Worm (Caenorhabditis elegans) whole organism, late embryonic: ENCODE data around the gene wrt-6.

Experiments
- C38D4.7 ChIP-seq: fragments of 200-800 bp; sonication (Bioruptor generic); optimal IDR thresholded peaks from 2 replicates; lab custom pipeline; 2018; ENCODE audit warnings: mild to moderate bottlenecking, missing genetic modification characterization, moderate library complexity, missing compliant biosample characterization
- K02D7.2 ChIP-seq: sonication (generic microtip); optimal IDR thresholded peaks from 2 replicates; lab custom pipeline; 2017; ENCODE audit warnings: mild to moderate bottlenecking, missing genetic modification characterization, missing compliant biosample characterization
- K09A11.1 ChIP-seq: sonication (generic microtip); optimal IDR thresholded peaks from 2 replicates; lab custom pipeline; 2017; ENCODE audit warnings: antibody characterized with exemption, mild to moderate bottlenecking, missing genetic modification characterization, missing compliant biosample characterization; ENCODE audit not compliant: insufficient read depth
- ahr-1 ChIP-seq: sonication (generic microtip); optimal IDR thresholded peaks from 2 replicates; lab custom pipeline; 2016; ENCODE audit warnings: missing genetic modification characterization, missing compliant biosample characterization
- ama-1 ChIP-seq: fragments of 150-350 bp; optimal IDR thresholded peaks from 2 replicates; lab custom pipeline; 2014
- ceh-14 ChIP-seq: sonication (generic microtip); optimal IDR thresholded peaks from 2 replicates; lab custom pipeline; 2016; ENCODE audit warnings: missing genotype, missing genetic modification characterization, missing compliant biosample characterization
- ceh-18 ChIP-seq: sonication (generic microtip); optimal IDR thresholded peaks from 2 replicates; lab custom pipeline; 2016; ENCODE audit warnings: missing genetic modification characterization, missing compliant biosample characterization
- ceh-22 ChIP-seq: sonication (generic microtip); optimal IDR thresholded peaks from 2 replicates; lab custom pipeline; 2017; ENCODE audit warnings: missing biosample characterization, missing genetic modification characterization
- ceh-24 ChIP-seq: sonication (generic microtip); optimal IDR thresholded peaks from 2 replicates; lab custom pipeline; 2016; ENCODE audit warnings: mild to moderate bottlenecking, missing genetic modification characterization, missing compliant biosample characterization
- ceh-31 ChIP-seq: sonication (generic microtip); optimal IDR thresholded peaks from 2 replicates; lab custom pipeline; 2016; ENCODE audit warnings: missing genetic modification characterization, missing compliant biosample characterization
- ceh-48 ChIP-seq: sonication (generic microtip); optimal IDR thresholded peaks from 2 replicates; lab custom pipeline; 2016; ENCODE audit warnings: missing genetic modification characterization, inconsistent platforms, missing compliant biosample characterization
- ceh-9 ChIP-seq: sonication (generic microtip); optimal IDR thresholded peaks from 2 replicates; lab custom pipeline; 2016; ENCODE audit warnings: mild to moderate bottlenecking, missing genetic modification characterization, inconsistent platforms, missing compliant biosample characterization
- che-1 ChIP-seq: sonication (generic microtip); optimal IDR thresholded peaks from 2 replicates; lab custom pipeline; 2016; ENCODE audit warnings: mild to moderate bottlenecking, missing genetic modification characterization, missing compliant biosample characterization
- dmd-4 ChIP-seq: sonication (generic microtip); optimal IDR thresholded peaks from 2 replicates; lab custom pipeline; 2016; ENCODE audit warnings: borderline replicate concordance, missing genetic modification characterization, missing compliant biosample characterization
- elt-2 ChIP-seq: sonication (generic microtip); optimal IDR thresholded peaks from 2 replicates; lab custom pipeline; 2016; ENCODE audit warnings: missing genetic modification reagents, missing genetic modification characterization, missing compliant biosample characterization
- ets-4 ChIP-seq: sonication (generic microtip); optimal IDR thresholded peaks from 2 replicates; lab custom pipeline; 2016; ENCODE audit warnings: missing genetic modification characterization, missing compliant biosample characterization
- eyg-1 ChIP-seq: sonication (generic microtip); optimal IDR thresholded peaks from 2 replicates; lab custom pipeline; 2016; ENCODE audit warnings: missing genotype, missing genetic modification characterization, missing compliant biosample characterization
- fax-1 ChIP-seq: sonication (generic microtip); optimal IDR thresholded peaks from 2 replicates; lab custom pipeline; 2016; ENCODE audit warnings: missing genotype, missing genetic modification characterization, missing compliant biosample characterization
- fkh-10 ChIP-seq: fragments of 150-350 bp; optimal IDR thresholded peaks from 2 replicates; lab custom pipeline; 2014; ENCODE audit warnings: missing biosample characterization, missing genetic modification reagents, missing genetic modification characterization
- fkh-6 ChIP-seq: sonication (generic microtip); optimal IDR thresholded peaks from 2 replicates; lab custom pipeline; 2016; ENCODE audit warnings: missing genetic modification characterization, missing compliant biosample characterization
- hlh-30 ChIP-seq: sonication (generic microtip); optimal IDR thresholded peaks from 2 replicates; lab custom pipeline; 2017; ENCODE audit warnings: antibody characterized with exemption, missing genetic modification characterization, missing compliant biosample characterization; ENCODE audit not compliant: insufficient read depth
- hlh-6 ChIP-seq: sonication (generic microtip); optimal IDR thresholded peaks from 2 replicates; lab custom pipeline; 2016; ENCODE audit warnings: missing genotype, missing genetic modification characterization, missing compliant biosample characterization
- hlh-8 ChIP-seq: sonication (generic microtip); optimal IDR thresholded peaks from 2 replicates; lab custom pipeline; 2016; ENCODE audit warnings: missing genotype, missing genetic modification characterization, missing compliant biosample characterization
- lin-11 ChIP-seq: fragments of 200-800 bp; sonication (Bioruptor generic); optimal IDR thresholded peaks from 2 replicates; lab custom pipeline; 2018; ENCODE audit warnings: mild to moderate bottlenecking, missing genetic modification characterization, missing compliant biosample characterization
- madf-2 ChIP-seq: sonication (generic microtip); optimal IDR thresholded peaks from 2 replicates; lab custom pipeline; 2017; ENCODE audit warnings: missing genetic modification characterization, missing compliant biosample characterization
- mec-3 ChIP-seq: sonication (generic microtip); optimal IDR thresholded peaks from 2 replicates; lab custom pipeline; 2016; ENCODE audit warnings: borderline replicate concordance, missing genetic modification characterization, missing compliant biosample characterization
- nhr-232 ChIP-seq: sonication (generic microtip); optimal IDR thresholded peaks from 2 replicates; lab custom pipeline; 2016; ENCODE audit warnings: missing genetic modification characterization, missing compliant biosample characterization
- npax-4 ChIP-seq: sonication (generic microtip); optimal IDR thresholded peaks from 2 replicates; lab custom pipeline; 2016; ENCODE audit warnings: missing genetic modification characterization, missing compliant biosample characterization
- pat-9 ChIP-seq: fragments of 200-800 bp; sonication (Bioruptor generic); optimal IDR thresholded peaks from 2 replicates; lab custom pipeline; 2018; ENCODE audit warnings: mild to moderate bottlenecking, missing genetic modification characterization, moderate library complexity, missing compliant biosample characterization
- pros-1 ChIP-seq: fragments of 150-350 bp; optimal IDR thresholded peaks from 2 replicates; lab custom pipeline; 2014; ENCODE audit warnings: missing biosample characterization, missing genetic modification reagents, missing genetic modification characterization
- ref-2 ChIP-seq: sonication (generic microtip); optimal IDR thresholded peaks from 2 replicates; lab custom pipeline; 2016; ENCODE audit warnings: missing genetic modification characterization, missing compliant biosample characterization
- rnt-1 ChIP-seq: sonication (generic microtip); optimal IDR thresholded peaks from 2 replicates; lab custom pipeline; 2016; ENCODE audit warnings: missing genetic modification characterization, missing compliant biosample characterization
- sdc-2 ChIP-seq: sonication (generic microtip); optimal IDR thresholded peaks from 2 replicates; lab custom pipeline; 2016; ENCODE audit warnings: missing genotype, missing genetic modification characterization, missing compliant biosample characterization
- syd-9 ChIP-seq: sonication (generic microtip); optimal IDR thresholded peaks from 2 replicates; lab custom pipeline; 2016; ENCODE audit warnings: mild to moderate bottlenecking, missing genetic modification characterization, moderate library complexity, missing compliant biosample characterization
- tbx-2 ChIP-seq: sonication (generic microtip); optimal IDR thresholded peaks from 2 replicates; lab custom pipeline; 2016; ENCODE audit warnings: missing genetic modification characterization, missing compliant biosample characterization
- tbx-7 ChIP-seq: sonication (generic microtip); optimal IDR thresholded peaks from 2 replicates; lab custom pipeline; 2016; ENCODE audit warnings: missing genotype, missing genetic modification characterization, missing compliant biosample characterization
- ttx-3 ChIP-seq: sonication (generic microtip); optimal IDR thresholded peaks from 2 replicates; lab custom pipeline; 2016; ENCODE audit warnings: missing genetic modification reagents, missing genetic modification characterization, missing compliant biosample characterization
- unc-3 ChIP-seq, 2 experiments: fragments of 200-800 bp in 1 of 2; sonication (Bioruptor generic) in 1 of 2; sonication (generic microtip) in 1 of 2; conservative IDR thresholded peaks in 1 of 2; optimal IDR thresholded peaks in 1 of 2; 2 replicates each; pipeline versions ENCODE4 v1.3.6 to Lab custom; 2016 to 2022; ENCODE audit warnings: missing compliant biosample characterization in 2 of 2, missing genetic modification characterization in 2 of 2, missing genetic modification reagents in 1 of 2
- unc-42 ChIP-seq: sonication (generic microtip); optimal IDR thresholded peaks from 2 replicates; lab custom pipeline; 2016; ENCODE audit warnings: missing genotype, missing genetic modification characterization, missing compliant biosample characterization
- unc-55 ChIP-seq: sonication (generic microtip); optimal IDR thresholded peaks from 2 replicates; lab custom pipeline; 2017; ENCODE audit warnings: missing biosample characterization, missing genetic modification reagents, missing genetic modification characterization
- ztf-16 ChIP-seq: sonication (generic microtip); optimal IDR thresholded peaks from 2 replicates; lab custom pipeline; 2017; ENCODE audit warnings: missing genetic modification characterization, missing compliant biosample characterization

Gene wrt-6

DNA sequence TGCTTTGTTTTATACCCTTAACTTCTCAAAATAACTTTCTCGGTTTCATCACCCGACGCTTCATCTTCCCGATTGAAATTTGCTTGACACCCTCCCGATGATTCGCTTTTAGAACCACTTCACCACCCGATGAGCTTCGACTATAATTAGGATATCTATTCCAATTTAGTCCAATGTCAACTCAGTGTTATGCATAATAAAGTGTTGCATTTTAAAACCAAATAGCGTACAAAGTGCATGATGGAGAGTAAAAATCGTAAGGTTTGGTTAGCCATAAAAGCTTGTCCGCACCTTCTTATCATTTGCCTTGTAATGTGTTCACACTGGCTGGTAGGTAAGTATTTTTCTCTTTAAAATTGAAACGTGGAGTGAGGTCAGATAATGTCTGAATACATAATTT, 18.9 kb downstream of the wrt-6 start, which contains the start of gene C12D12.1:
TSS of gene C12D12.1 (plus strand) at position 301 of the 400 bp plus-strand sequence.
- TF ChIP-seq ceh-31 (tag; lab: Kevin White, UChicago), result no peak
- no peak for TF ChIP-seq pros-1 (tag; lab: Kevin White, UChicago)
- no peak for TF ChIP-seq rnt-1 (tag; lab: Kevin White, UChicago)
- no peak for TF ChIP-seq tbx-2 (tag; lab: Kevin White, UChicago)
- TF ChIP-seq C38D4.7 (GFP tag; lab: Kevin White, UChicago), result no peak
- no peak for TF ChIP-seq hlh-8
- no peak for TF ChIP-seq ama-1 (lab: Kevin White, UChicago)
- TF ChIP-seq hlh-6, result no peak
- no peak for TF ChIP-seq ceh-14 (tag; lab: Kevin White, UChicago)
- no peak for TF ChIP-seq ceh-24
- TF ChIP-seq lin-11 (tag; lab: Kevin White, UChicago), result no peak

- TF ChIP-seq tbx-7 (no peak), ets-4 (no peak), npax-4 (tag; lab: Kevin White, UChicago) (no peak), unc-3 (GFP tag; conservative IDR thresholded peaks at IDR 0.05; lab: Robert Waterston, UW) (no peak), unc-3 (tag; optimal IDR thresholded peaks at IDR 0.05; lab: Kevin White, UChicago) (no peak), elt-2 (tag; lab: Kevin White, UChicago) (no peak), fkh-6 (tag; lab: Kevin White, UChicago) (no peak), unc-42 (tag; lab: Kevin White, UChicago) (no peak), eyg-1 (tag; lab: Kevin White, UChicago) (no peak), dmd-4 (tag; lab: Kevin White, UChicago) (no peak), ceh-24 (no peak), fax-1 (tag; lab: Kevin White, UChicago) (no peak), ama-1 (lab: Kevin White, UChicago) (no peak), K09A11.1 (tag; lab: Kevin White, UChicago) (no peak), ceh-9 (tag; lab: Kevin White, UChicago) (no peak), lin-11 (tag; lab: Kevin White, UChicago) (no peak), C38D4.7 (GFP tag; lab: Kevin White, UChicago) (no peak), hlh-30 (tag; lab: Kevin White, UChicago) (no peak)
Observed at ce11 chrX:3499867-3500266, 19.8 kb downstream of the wrt-6 start.

DNA sequence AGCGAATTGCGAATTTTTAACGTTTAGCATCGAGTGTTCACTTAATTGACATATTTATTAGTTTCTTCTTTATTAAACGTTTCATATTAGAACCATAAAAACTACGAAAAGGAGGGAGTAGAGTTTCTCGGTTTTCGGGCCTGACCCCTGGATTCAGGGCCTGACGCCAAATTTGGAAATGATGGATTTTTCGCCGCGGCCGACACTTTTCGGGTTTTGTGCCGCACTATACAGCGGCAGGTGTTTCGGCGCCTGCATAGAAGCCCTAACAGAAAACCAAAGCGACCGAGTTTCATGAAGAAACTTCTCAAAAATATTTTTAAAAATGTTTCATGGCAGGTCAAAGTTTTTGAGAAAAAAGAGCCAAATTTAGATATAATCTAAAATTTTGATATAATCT, 20.3 kb downstream of the wrt-6 start:
- no peak for TF ChIP-seq che-1
- no peak for TF ChIP-seq ceh-22 (tag; lab: Kevin White, UChicago)
- no peak for TF ChIP-seq C38D4.7 (GFP tag; lab: Kevin White, UChicago)
- no peak for TF ChIP-seq ama-1 (lab: Kevin White, UChicago)
- TF ChIP-seq, all 69 proteins: peak for 0

- TF ChIP-seq ttx-3 (tag; lab: Kevin White, UChicago) (no peak), K02D7.2 (tag; lab: Kevin White, UChicago) (no peak), ceh-48 (tag; lab: Kevin White, UChicago) (no peak), madf-2 (tag; lab: Kevin White, UChicago) (no peak), fkh-10 (GFP tag; lab: Kevin White, UChicago) (no peak), ref-2 (tag; lab: Kevin White, UChicago) (no peak), elt-2 (tag; lab: Kevin White, UChicago) (no peak), nhr-232 (tag; lab: Kevin White, UChicago) (no peak), ceh-18 (tag; lab: Kevin White, UChicago) (no peak), ceh-31 (tag; lab: Kevin White, UChicago) (no peak), syd-9 (tag; lab: Kevin White, UChicago) (no peak), ahr-1 (tag; lab: Kevin White, UChicago) (no peak), mec-3 (tag; lab: Kevin White, UChicago) (no peak), ztf-16 (tag; lab: Kevin White, UChicago) (no peak), ceh-24 (no peak), unc-55 (GFP tag; lab: Kevin White, UChicago) (no peak), ceh-14 (tag; lab: Kevin White, UChicago) (no peak), lin-11 (tag; lab: Kevin White, UChicago) (no peak), sdc-2 (no peak), pat-9 (tag; lab: Kevin White, UChicago) (no peak)
- TF ChIP-seq, all 69 proteins: peak for 0
Observed at ce11 chrX:3500903-3501302, 20.9 kb downstream of the wrt-6 start.
